Fruit fly (Drosophila melanogaster): ENCODE data around the gene CG32263.

- TF ChIP-seq insv (optimal IDR thresholded peaks at IDR 0.05) (no peak), psq (optimal IDR thresholded peaks at IDR 0.05) (no peak), ttk (optimal IDR thresholded peaks at IDR 0.05) (no peak)
These were observed 40.9 kb upstream of the CG32263 start for dm6 chr3L:3851847-3852246.
